Fruit fly (Drosophila melanogaster): ENCODE measurements around the gene CG15282.

Gene CG15282

DNA sequence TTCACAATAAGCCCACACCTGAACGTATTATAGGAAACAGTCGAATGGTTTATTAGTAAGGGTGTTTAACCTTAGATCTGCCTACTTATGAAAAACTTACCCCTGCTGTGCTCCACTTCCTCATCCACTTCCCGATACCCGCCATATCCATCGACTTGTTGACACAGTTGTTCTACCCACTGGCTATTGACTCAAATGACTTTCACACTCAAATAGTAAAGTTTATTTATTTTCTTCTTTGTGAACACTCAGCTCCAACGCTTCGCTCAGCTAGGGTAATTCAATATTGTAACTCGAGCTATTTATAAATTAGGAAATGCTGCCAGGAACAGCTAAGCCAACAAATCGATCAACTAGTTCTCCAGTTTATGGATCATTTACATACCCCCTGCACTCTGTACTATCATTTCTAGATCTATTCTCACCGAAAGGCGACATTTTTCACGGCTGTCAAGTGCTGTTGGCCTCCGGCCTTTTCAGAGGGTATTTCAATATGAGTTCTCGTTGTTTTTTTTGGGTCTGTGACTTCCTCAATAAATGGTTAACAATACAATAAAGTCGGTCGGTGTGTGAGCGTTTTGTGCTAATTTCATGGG lies 26.5 kb upstream of the CG15282 start:
- TF ChIP-seq cic (GFP tag; optimal IDR thresholded peaks at IDR 0.05) = peak; percentile 77
- TF ChIP-seq Clk (GFP tag; optimal IDR thresholded peaks at IDR 0.05) = peak; percentile 77
- TF ChIP-seq Mnt (GFP tag; optimal IDR thresholded peaks at IDR 0.05) = peak; percentile 75
- no peak for TF ChIP-seq bab1 (GFP tag; optimal IDR thresholded peaks at IDR 0.05)
- peak; percentile 76 for TF ChIP-seq CG12768 (GFP tag; optimal IDR thresholded peaks at IDR 0.05)
- peak; percentile 87 for TF ChIP-seq CG7045 (GFP tag; optimal IDR thresholded peaks at IDR 0.05)
- TF ChIP-seq pad (GFP tag; optimal IDR thresholded peaks at IDR 0.05) = peak; percentile 74
- TF ChIP-seq ovo (GFP tag; optimal IDR thresholded peaks at IDR 0.05) = peak; percentile 97
- TF ChIP-seq CG1620 (GFP tag; optimal IDR thresholded peaks at IDR 0.05) = peak; percentile 92
- TF ChIP-seq CG5204 (GFP tag; optimal IDR thresholded peaks at IDR 0.05) = peak; percentile 73
- peak; percentile 98 for TF ChIP-seq kay (GFP tag; ENCODE audit: borderline replicate concordance)
- TF ChIP-seq Hr96 (GFP tag; optimal IDR thresholded peaks at IDR 0.05) = peak; percentile 76
- peak; percentile 90 for TF ChIP-seq CG7101 (tag; optimal IDR thresholded peaks at IDR 0.05)
- peak; percentile 96 for TF ChIP-seq Crg-1 (GFP tag; optimal IDR thresholded peaks at IDR 0.05)
- TF ChIP-seq CG14711 (tag; optimal IDR thresholded peaks at IDR 0.05) = peak; percentile 71
- TF ChIP-seq CG33017 (tag; optimal IDR thresholded peaks at IDR 0.05) = peak; percentile 63
- no peak for TF ChIP-seq cnc (optimal IDR thresholded peaks at IDR 0.05)
- peak; percentile 71 for TF ChIP-seq toe (GFP tag; optimal IDR thresholded peaks at IDR 0.05)
- peak; percentile 78 for TF ChIP-seq CG11617 (GFP tag; optimal IDR thresholded peaks at IDR 0.05)
- TF ChIP-seq tj (GFP tag; optimal IDR thresholded peaks at IDR 0.05) = peak; percentile 43

DNA sequence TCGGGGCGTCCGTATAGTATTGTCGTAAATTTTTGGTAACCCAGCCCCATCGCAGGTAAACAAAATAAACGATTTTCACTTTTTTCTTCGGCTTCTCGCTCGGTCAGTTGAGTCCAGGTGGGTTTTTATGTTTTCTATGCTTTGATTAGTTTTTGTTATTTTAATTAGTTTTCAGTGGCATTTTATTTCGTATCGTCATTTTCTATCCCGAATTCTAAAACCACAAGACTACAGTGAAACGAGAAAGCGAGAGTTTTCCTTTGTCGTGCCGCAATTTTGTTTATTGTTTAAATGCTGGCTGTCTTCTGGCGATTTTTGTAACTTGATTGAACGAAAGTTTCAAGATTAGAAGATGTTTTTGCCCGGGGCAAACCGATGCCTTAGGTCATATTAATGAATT lies 24.9 kb upstream of the CG15282 start:
- no peak for TF ChIP-seq bab1 (GFP tag; optimal IDR thresholded peaks at IDR 0.05)
- no peak for TF ChIP-seq kay (GFP tag; ENCODE audit: borderline replicate concordance)
- no peak for TF ChIP-seq toe (GFP tag; optimal IDR thresholded peaks at IDR 0.05)
- no peak for TF ChIP-seq CG12768 (GFP tag; optimal IDR thresholded peaks at IDR 0.05)
- TF ChIP-seq Mnt (GFP tag; optimal IDR thresholded peaks at IDR 0.05) = no peak
- no peak for TF ChIP-seq cnc (optimal IDR thresholded peaks at IDR 0.05)
- TF ChIP-seq pad (GFP tag; optimal IDR thresholded peaks at IDR 0.05) = no peak
- no peak for TF ChIP-seq CG5204 (GFP tag; optimal IDR thresholded peaks at IDR 0.05)
- TF ChIP-seq CG11617 (GFP tag; optimal IDR thresholded peaks at IDR 0.05) = no peak

- TF ChIP-seq CG7045 (GFP tag; optimal IDR thresholded peaks at IDR 0.05) = no peak
- no peak for TF ChIP-seq CG1620 (GFP tag; optimal IDR thresholded peaks at IDR 0.05)
- no peak for TF ChIP-seq pad (GFP tag; optimal IDR thresholded peaks at IDR 0.05)
- no peak for TF ChIP-seq Hr96 (GFP tag; optimal IDR thresholded peaks at IDR 0.05)
- TF ChIP-seq CG11617 (GFP tag; optimal IDR thresholded peaks at IDR 0.05) = no peak
- TF ChIP-seq ovo (GFP tag; optimal IDR thresholded peaks at IDR 0.05) = no peak
Measured at dm6 chr2L:14688274-14688840, 23.9 kb upstream of the CG15282 start.

DNA sequence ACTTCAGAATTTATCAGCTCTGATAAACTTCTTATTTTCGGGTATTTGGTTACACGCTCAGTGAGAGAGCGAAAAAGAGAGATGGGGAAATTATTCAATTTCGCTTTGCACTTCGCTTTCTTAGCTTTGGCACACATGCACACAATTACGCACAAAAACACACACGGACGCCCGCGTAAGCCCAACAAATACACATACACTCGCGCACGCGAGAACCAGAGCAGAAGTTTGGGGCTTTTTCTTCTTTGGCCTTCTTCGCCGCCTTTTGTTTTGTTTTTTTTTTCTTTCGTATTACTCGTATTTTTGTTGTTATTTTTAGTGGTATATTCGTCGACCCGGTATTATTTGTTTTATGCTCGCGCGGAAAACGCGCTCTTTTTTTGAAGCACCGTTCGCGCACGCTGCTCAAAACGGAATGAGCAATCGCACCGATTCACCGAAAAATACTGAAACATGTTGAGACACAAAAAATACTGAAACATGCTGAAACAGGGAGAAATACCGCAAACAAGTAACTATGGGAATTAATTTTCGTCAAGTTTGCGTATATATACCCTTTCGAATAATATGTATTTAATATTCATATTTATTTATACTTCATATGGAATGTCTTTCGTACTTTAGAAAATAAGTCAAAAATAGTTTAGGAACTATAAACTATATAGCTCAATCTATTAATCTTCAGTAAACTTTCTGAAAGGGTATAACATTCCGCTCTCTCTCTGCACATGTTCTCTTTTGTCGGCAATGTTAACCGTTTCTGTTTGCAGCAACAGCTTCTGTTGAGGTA lies 23.2 kb upstream of the CG15282 start, which contains the start of gene osp:
Gene osp, minus strand, starts transcription at position 419 of the 790 bp plus-strand sequence.
- peak; percentile 71 for TF ChIP-seq Mnt (GFP tag; optimal IDR thresholded peaks at IDR 0.05)
- peak; percentile 85 for TF ChIP-seq CG12768 (GFP tag; optimal IDR thresholded peaks at IDR 0.05)
- peak; percentile 4 for TF ChIP-seq Crg-1 (GFP tag; optimal IDR thresholded peaks at IDR 0.05)
- peak; percentile 24 for TF ChIP-seq cic (GFP tag; optimal IDR thresholded peaks at IDR 0.05)
- no peak for TF ChIP-seq cnc (optimal IDR thresholded peaks at IDR 0.05)
- TF ChIP-seq CG11617 (GFP tag; optimal IDR thresholded peaks at IDR 0.05) = peak; percentile 55
- TF ChIP-seq ovo (GFP tag; optimal IDR thresholded peaks at IDR 0.05) = peak; percentile 56
- peak; percentile 16 for TF ChIP-seq Clk (GFP tag; optimal IDR thresholded peaks at IDR 0.05)
- TF ChIP-seq bab1 (GFP tag; optimal IDR thresholded peaks at IDR 0.05) = peak; percentile 97
- TF ChIP-seq toe (GFP tag; optimal IDR thresholded peaks at IDR 0.05) = peak; percentile 53
- peak; percentile 76 for TF ChIP-seq tj (GFP tag; optimal IDR thresholded peaks at IDR 0.05)
- TF ChIP-seq CG33017 (tag; optimal IDR thresholded peaks at IDR 0.05) = peak; percentile 98
- peak; percentile 65 for TF ChIP-seq pad (GFP tag; optimal IDR thresholded peaks at IDR 0.05)
- peak; percentile 20 for TF ChIP-seq CG1620 (GFP tag; optimal IDR thresholded peaks at IDR 0.05)
- peak; percentile 3 for TF ChIP-seq Hr96 (GFP tag; optimal IDR thresholded peaks at IDR 0.05)
- peak; percentile 98 for TF ChIP-seq CG7101 (tag; optimal IDR thresholded peaks at IDR 0.05)
- peak; percentile 8 for TF ChIP-seq kay (GFP tag; ENCODE audit: borderline replicate concordance)
- peak; percentile 97 for TF ChIP-seq CG14711 (tag; optimal IDR thresholded peaks at IDR 0.05)
- TF ChIP-seq CG5204 (GFP tag; optimal IDR thresholded peaks at IDR 0.05) = no peak
- peak; percentile 88 for TF ChIP-seq CG7045 (GFP tag; optimal IDR thresholded peaks at IDR 0.05)

DNA sequence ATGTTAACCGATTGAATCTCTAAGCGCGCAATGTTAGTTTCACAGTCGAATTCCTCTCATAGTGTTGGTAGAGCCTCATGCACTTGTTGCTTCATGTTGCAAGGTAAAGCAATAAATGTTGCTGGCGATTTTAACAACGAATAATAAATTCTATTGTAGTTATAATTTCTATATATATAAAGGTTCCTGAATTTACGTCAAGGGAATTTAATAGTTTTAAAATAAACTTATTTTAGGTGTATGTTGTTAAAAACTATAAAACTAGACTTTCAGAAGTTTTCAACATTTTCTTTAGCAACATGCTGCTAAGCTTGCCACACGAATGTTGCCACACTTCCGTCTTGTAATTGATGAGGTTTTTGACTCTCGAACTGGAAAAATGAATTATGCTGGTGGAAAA lies 22.0 kb upstream of the CG15282 start:
- TF ChIP-seq kay (GFP tag; ENCODE audit: borderline replicate concordance) (peak; percentile 50), cic (GFP tag; optimal IDR thresholded peaks at IDR 0.05) (no peak)

- no peak for TF ChIP-seq CG5204 (GFP tag; optimal IDR thresholded peaks at IDR 0.05)
- TF ChIP-seq CG12768 (GFP tag; optimal IDR thresholded peaks at IDR 0.05) = no peak
- no peak for TF ChIP-seq cic (GFP tag; optimal IDR thresholded peaks at IDR 0.05)
- no peak for TF ChIP-seq ovo (GFP tag; optimal IDR thresholded peaks at IDR 0.05)
- TF ChIP-seq Crg-1 (GFP tag; optimal IDR thresholded peaks at IDR 0.05) = no peak
- TF ChIP-seq CG1620 (GFP tag; optimal IDR thresholded peaks at IDR 0.05) = no peak
- TF ChIP-seq cnc (optimal IDR thresholded peaks at IDR 0.05) = no peak
- TF ChIP-seq CG11617 (GFP tag; optimal IDR thresholded peaks at IDR 0.05) = no peak
- TF ChIP-seq CG14711 (tag; optimal IDR thresholded peaks at IDR 0.05) = no peak
- no peak for TF ChIP-seq bab1 (GFP tag; optimal IDR thresholded peaks at IDR 0.05)
- TF ChIP-seq Mnt (GFP tag; optimal IDR thresholded peaks at IDR 0.05) = no peak
- TF ChIP-seq tj (GFP tag; optimal IDR thresholded peaks at IDR 0.05) = no peak
- TF ChIP-seq toe (GFP tag; optimal IDR thresholded peaks at IDR 0.05) = no peak
- no peak for TF ChIP-seq kay (GFP tag; ENCODE audit: borderline replicate concordance)
- TF ChIP-seq CG7101 (tag; optimal IDR thresholded peaks at IDR 0.05) = no peak
- TF ChIP-seq Hr96 (GFP tag; optimal IDR thresholded peaks at IDR 0.05) = no peak
- TF ChIP-seq CG33017 (tag; optimal IDR thresholded peaks at IDR 0.05) = no peak
- no peak for TF ChIP-seq CG7045 (GFP tag; optimal IDR thresholded peaks at IDR 0.05)
Measured at dm6 chr2L:14690791-14691190, 21.5 kb upstream of the CG15282 start.
